Fruit fly (Drosophila melanogaster): ENCODE results near the gene Reph.

The Reph gene

DNA sequence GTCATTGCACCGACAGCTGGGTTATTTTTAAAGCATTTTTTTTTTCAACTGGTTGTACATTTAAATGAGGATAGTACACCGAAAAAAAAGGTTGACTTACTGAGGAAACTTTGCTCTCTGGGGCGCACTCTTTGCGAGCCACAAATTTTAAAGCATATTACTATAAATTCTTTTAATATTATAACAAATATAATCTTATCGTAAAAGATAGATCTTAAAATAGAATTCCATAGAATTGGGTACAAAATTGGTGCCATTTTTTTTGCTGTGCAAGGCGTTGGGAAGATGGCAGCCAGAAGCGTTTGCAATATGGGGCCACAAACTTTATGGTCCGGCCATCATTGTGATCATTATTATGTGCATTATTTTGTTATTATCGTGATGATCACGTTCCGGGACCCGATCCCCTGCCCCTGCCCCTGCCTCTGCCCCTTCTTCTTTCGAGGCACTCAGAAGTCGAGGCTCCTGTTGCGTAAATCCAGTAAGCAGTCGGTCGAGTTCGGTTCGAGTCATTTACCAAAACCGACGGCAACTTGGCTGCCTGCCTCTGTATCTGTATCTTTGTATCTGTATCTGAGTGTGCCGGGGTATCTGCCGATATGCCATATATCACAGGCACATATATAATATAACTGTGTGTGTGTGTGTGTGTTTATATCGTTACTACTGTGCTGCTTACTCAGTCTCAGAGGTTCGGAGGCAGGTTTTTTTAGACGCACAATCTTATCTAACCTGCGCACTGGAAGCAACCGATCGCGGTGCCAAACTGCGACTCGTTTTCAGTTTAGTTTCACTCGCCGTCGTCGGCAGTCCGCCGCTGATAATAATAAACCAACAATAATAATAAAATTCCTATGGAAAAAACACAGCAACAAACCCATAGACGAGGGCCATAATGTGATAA lies 24.9 kb upstream of the Reph start (continued):
- TF ChIP-seq klu (GFP tag; IDR thresholded peaks at IDR 0.05) (no peak), nau (GFP tag; optimal IDR thresholded peaks at IDR 0.05) (no peak), CG6813 (GFP tag; optimal IDR thresholded peaks at IDR 0.05) (no peak), CG11456 (GFP tag; IDR thresholded peaks at IDR 0.05) (no peak), twi (tag; optimal IDR thresholded peaks at IDR 0.05) (no peak), Rfx (GFP tag; IDR thresholded peaks at IDR 0.05) (peak; percentile 31; the same call in 1 of the 2 replicates), Hr39 (optimal IDR thresholded peaks at IDR 0.05) (no peak), pan (optimal IDR thresholded peaks at IDR 0.05) (no peak), pan (GFP tag; optimal IDR thresholded peaks at IDR 0.05 in 1 of 2, IDR thresholded peaks at IDR 0.05 in 1 of 2) (peak in 1 of 2 experiments; percentile 4), CG33213 (GFP tag; optimal IDR thresholded peaks at IDR 0.05) (no peak), BtbVII (GFP tag; optimal IDR thresholded peaks at IDR 0.05) (no peak), Nf-YA (GFP tag; IDR thresholded peaks at IDR 0.05) (no peak), Ets97D (GFP tag; optimal IDR thresholded peaks at IDR 0.05) (no peak), CG13123 (GFP tag; optimal IDR thresholded peaks at IDR 0.05) (no peak), CG17359 (tag; optimal IDR thresholded peaks at IDR 0.05) (peak; percentile 58), ac (GFP tag; optimal IDR thresholded peaks at IDR 0.05) (no peak), sqz (GFP tag; optimal IDR thresholded peaks at IDR 0.05) (peak; percentile 47), nmo (GFP tag; optimal IDR thresholded peaks at IDR 0.05) (peak; percentile 35), CG8388 (GFP tag; optimal IDR thresholded peaks at IDR 0.05) (no peak), vfl (GFP tag; optimal IDR thresholded peaks at IDR 0.05) (no peak), Usf (GFP tag; optimal IDR thresholded peaks at IDR 0.05) (no peak), CG12155 (GFP tag; optimal IDR thresholded peaks at IDR 0.05) (peak; percentile 4), CG9437 (GFP tag; optimal IDR thresholded peaks at IDR 0.05) (no peak), CG31224 (GFP tag; IDR thresholded peaks at IDR 0.05) (no peak), CG15479 (GFP tag; optimal IDR thresholded peaks at IDR 0.05) (peak; percentile 91), eve (GFP tag; optimal IDR thresholded peaks at IDR 0.05) (no peak), run (tag; optimal IDR thresholded peaks at IDR 0.05) (no peak), CG10431 (GFP tag; optimal IDR thresholded peaks at IDR 0.05) (no peak), PHDP (tag; optimal IDR thresholded peaks at IDR 0.05) (peak; percentile 39), zf30C (GFP tag; optimal IDR thresholded peaks at IDR 0.05) (peak; percentile 25), ttk (GFP tag; IDR thresholded peaks at IDR 0.05) (no peak), insv (GFP tag; optimal IDR thresholded peaks at IDR 0.05) (no peak), CG9817 (tag; optimal IDR thresholded peaks at IDR 0.05) (no peak), Neu2 (GFP tag; optimal IDR thresholded peaks at IDR 0.05; ENCODE audit: borderline replicate concordance) (no peak), NK7.1 (GFP tag; optimal IDR thresholded peaks at IDR 0.05) (no peak), CG18476 (GFP tag; optimal IDR thresholded peaks at IDR 0.05) (no peak), btn (GFP tag; optimal IDR thresholded peaks at IDR 0.05) (no peak), Poxn (GFP tag; IDR thresholded peaks at IDR 0.05) (no peak), CG14441 (GFP tag; IDR thresholded peaks at IDR 0.05) (peak; percentile 42; the same call in 1 of the 2 replicates), Kr (GFP tag; optimal IDR thresholded peaks at IDR 0.05) (peak; percentile 43), Ets65A (GFP tag) (no peak), Mad (GFP tag; optimal IDR thresholded peaks at IDR 0.05) (no peak), E2f2 (GFP tag; IDR thresholded peaks at IDR 0.05) (peak; percentile 11; the same call in 1 of the 2 replicates), HHEX (GFP tag; optimal IDR thresholded peaks at IDR 0.05) (peak; percentile 15), jigr1 (GFP tag; IDR thresholded peaks at IDR 0.05) (no peak), NC2β (GFP tag; optimal IDR thresholded peaks at IDR 0.05) (peak; percentile 4), chinmo (GFP tag; IDR thresholded peaks at IDR 0.05; ENCODE audit: partially characterized antibody) (peak; percentile 75; the same call in 1 of the 4 replicates), salm (tag; optimal IDR thresholded peaks at IDR 0.05) (no peak), CG7357 (GFP tag; IDR thresholded peaks at IDR 0.05) (no peak), dmrt11E (tag; optimal IDR thresholded peaks at IDR 0.05) (peak; percentile 42)
